Fruit fly (Drosophila melanogaster) whole organism, embryonic: Measurements from ENCODE around the gene Dad1.

Source experiments
- CG10147 ChIP-seq: fragments of 200-800 bp; sonication (Bioruptor generic); optimal IDR thresholded peaks from 2 replicates; lab custom pipeline; 2019; ENCODE audit warnings: missing biosample characterization, mild to moderate bottlenecking, missing genetic modification characterization, moderate library complexity
- CG10366 ChIP-seq: fragments of 200-800 bp; sonication (Bioruptor generic); IDR thresholded peaks from 2 replicates; pipeline ENCODE4 v1.3.6; 2022; ENCODE audit warnings: missing biosample characterization, missing genetic modification characterization
- CG1233 ChIP-seq: fragments of 200-800 bp; sonication (Bioruptor generic); optimal IDR thresholded peaks from 4 replicates; lab custom pipeline; 2018; ENCODE audit warnings: missing biosample characterization, mild to moderate bottlenecking, missing genetic modification characterization
- CG12769 ChIP-seq: fragments of 200-800 bp; sonication (Bioruptor generic); optimal IDR thresholded peaks from 2 replicates; lab custom pipeline; 2019; ENCODE audit warnings: missing biosample characterization, mild to moderate bottlenecking, missing genetic modification characterization, moderate library complexity
- CG13624 ChIP-seq: fragments of 200-800 bp; sonication (Bioruptor generic); optimal IDR thresholded peaks from 2 replicates; lab custom pipeline; 2016; ENCODE audit warnings: missing biosample characterization, missing genetic modification characterization
- CG15479 ChIP-seq: fragments of 200-800 bp; sonication (Bioruptor generic); optimal IDR thresholded peaks from 3 replicates; lab custom pipeline; 2019; ENCODE audit warnings: missing biosample characterization, mild to moderate bottlenecking, missing genetic modification characterization, moderate library complexity
- CG17385 ChIP-seq: fragments of 200-800 bp; sonication (Bioruptor generic); optimal IDR thresholded peaks from 3 replicates; lab custom pipeline; 2018; ENCODE audit warnings: missing biosample characterization, mild to moderate bottlenecking, missing genetic modification characterization
- CG17612 ChIP-seq: fragments of 200-800 bp; sonication (Bioruptor generic); IDR thresholded peaks from 2 replicates; pipeline ENCODE4 v1.3.6; 2022; ENCODE audit warnings: missing biosample characterization, missing genetic modification characterization
- CG2116 ChIP-seq: fragments of 200-800 bp; sonication (Bioruptor generic); optimal IDR thresholded peaks from 3 replicates; lab custom pipeline; 2018; ENCODE audit warnings: missing biosample characterization, mild to moderate bottlenecking, missing genetic modification characterization
- CG33213 ChIP-seq: fragments of 200-800 bp; sonication (Bioruptor generic); optimal IDR thresholded peaks from 3 replicates; lab custom pipeline; 2016; ENCODE audit warnings: missing biosample characterization, missing genetic modification characterization
- CG4360 ChIP-seq: fragments of 200-800 bp; sonication (Bioruptor generic); IDR thresholded peaks from 2 replicates; pipeline ENCODE4 v1.3.6; 2022; ENCODE audit warnings: missing biosample characterization, missing genetic modification characterization
- CG6254 ChIP-seq: fragments of 200-800 bp; sonication (Bioruptor generic); optimal IDR thresholded peaks from 3 replicates; lab custom pipeline; 2017; ENCODE audit warnings: mild to moderate bottlenecking, missing biosample characterization, missing genetic modification reagents, missing genetic modification characterization
- CG6654 ChIP-seq: fragments of 200-800 bp; sonication (Bioruptor generic); optimal IDR thresholded peaks from 2 replicates; lab custom pipeline; 2017; ENCODE audit warnings: missing biosample characterization, mild to moderate bottlenecking, missing genetic modification characterization
- CG6813 ChIP-seq: fragments of 200-800 bp; sonication (Bioruptor generic); optimal IDR thresholded peaks from 2 replicates; lab custom pipeline; 2017; ENCODE audit warnings: missing biosample characterization, missing genetic modification characterization, mild to moderate bottlenecking, moderate library complexity, missing genetic modification reagents
- CG8089 ChIP-seq: fragments of 200-800 bp; sonication (Bioruptor generic); optimal IDR thresholded peaks from 3 replicates; lab custom pipeline; 2016; ENCODE audit warnings: missing biosample characterization, missing genetic modification characterization
- CG8765 ChIP-seq: fragments of 200-800 bp; sonication (Bioruptor generic); IDR thresholded peaks from 2 replicates; pipeline ENCODE4 v1.3.6; 2022; ENCODE audit warnings: missing biosample characterization, missing genetic modification characterization
- CoRest ChIP-seq: fragments of 200-800 bp; sonication (Bioruptor generic); optimal IDR thresholded peaks from 3 replicates; lab custom pipeline; 2018; ENCODE audit warnings: missing biosample characterization, mild to moderate bottlenecking, missing genetic modification characterization, moderate library complexity
- D ChIP-seq, 2 experiments: fragments of 200-800 bp in 1 of 2; fragments of >200 bp in 1 of 2; sonication (Bioruptor generic) in 1 of 2; optimal IDR thresholded peaks; 2 replicates in 1 of 2; 3 replicates in 1 of 2; lab custom pipeline; 2017; ENCODE audit warnings: mild to moderate bottlenecking in 1 of 2, missing biosample characterization in 1 of 2, missing genetic modification characterization in 1 of 2, missing genetic modification reagents in 1 of 2
- Deaf1 ChIP-seq: fragments of 200-800 bp; optimal IDR thresholded peaks from 3 replicates; lab custom pipeline; 2019; ENCODE audit warnings: missing biosample characterization, mild to moderate bottlenecking, missing genetic modification characterization, moderate library complexity
- E2f1 ChIP-seq: fragments of 200-800 bp; sonication (Bioruptor generic); IDR thresholded peaks from 2 replicates; pipeline ENCODE4 v1.3.6; 2022; ENCODE audit warnings: missing biosample characterization, missing genetic modification characterization
- ERR ChIP-seq: fragments of 200-800 bp; sonication (Bioruptor generic); optimal IDR thresholded peaks from 2 replicates; lab custom pipeline; 2016; ENCODE audit warnings: missing biosample characterization, missing genetic modification characterization
- Fer2 ChIP-seq: fragments of 200-800 bp; sonication (Bioruptor generic); optimal IDR thresholded peaks from 2 replicates; lab custom pipeline; 2018; ENCODE audit warnings: missing biosample characterization, mild to moderate bottlenecking, missing genetic modification characterization, moderate library complexity
- Hmr ChIP-seq: fragments of 200-800 bp; sonication (Bioruptor generic); optimal IDR thresholded peaks from 3 replicates; lab custom pipeline; 2017; ENCODE audit warnings: mild to moderate bottlenecking, missing biosample characterization, missing genetic modification reagents, missing genetic modification characterization
- MESR4 ChIP-seq: fragments of 200-800 bp; sonication (Bioruptor generic); optimal IDR thresholded peaks from 2 replicates; lab custom pipeline; 2018; ENCODE audit warnings: missing biosample characterization, mild to moderate bottlenecking, missing genetic modification characterization, moderate library complexity
- Trl ChIP-seq, 3 experiments: fragments of >200 bp in 2 of 3; fragments of 200-800 bp in 1 of 3; sonication (Bioruptor generic) in 1 of 3; optimal IDR thresholded peaks; 2 replicates in 1 of 3; 3 replicates in 2 of 3; lab custom pipeline; 2016 to 2017; ENCODE audit warnings: missing biosample characterization in 1 of 3, missing genetic modification characterization in 1 of 3
- YL-1 ChIP-seq: fragments of 200-800 bp; sonication (Bioruptor generic); optimal IDR thresholded peaks from 3 replicates; lab custom pipeline; 2017; ENCODE audit warnings: missing biosample characterization, mild to moderate bottlenecking, missing genetic modification characterization
- bbx ChIP-seq: fragments of 200-800 bp; sonication (Bioruptor generic); IDR thresholded peaks from 2 replicates; pipeline ENCODE4 v1.3.6; 2022; ENCODE audit warnings: missing biosample characterization, missing genetic modification characterization; ENCODE audit not compliant: partially characterized antibody
- caup ChIP-seq: fragments of 200-800 bp; sonication (Bioruptor generic); optimal IDR thresholded peaks from 3 replicates; lab custom pipeline; 2017; ENCODE audit warnings: missing biosample characterization, mild to moderate bottlenecking, missing genetic modification characterization, moderate library complexity; ENCODE audit not compliant: severe bottlenecking
- corto ChIP-seq: fragments of 200-800 bp; sonication (Bioruptor generic); optimal IDR thresholded peaks from 2 replicates; lab custom pipeline; 2016; ENCODE audit warnings: missing biosample characterization, mild to moderate bottlenecking, missing genetic modification characterization, moderate library complexity
- croc ChIP-seq: fragments of 200-800 bp; sonication (Bioruptor generic); conservative IDR thresholded peaks from 3 replicates; pipeline ENCODE4 v1.3.6; 2022; ENCODE audit warnings: missing biosample characterization, missing genetic modification characterization
- dm ChIP-seq: fragments of 200-800 bp; sonication (Bioruptor generic); optimal IDR thresholded peaks from 3 replicates; lab custom pipeline; 2016; ENCODE audit warnings: missing biosample characterization, missing genetic modification characterization
- dmrt99B ChIP-seq: fragments of 200-800 bp; sonication (Bioruptor generic); optimal IDR thresholded peaks from 2 replicates; lab custom pipeline; 2018; ENCODE audit warnings: missing biosample characterization, mild to moderate bottlenecking, missing genetic modification characterization, moderate library complexity
- dpn ChIP-seq, 2 experiments: fragments of 200-800 bp; sonication (Bioruptor generic); optimal IDR thresholded peaks; 3 replicates each; lab custom pipeline; 2016; ENCODE audit warnings: missing biosample characterization in 2 of 2, missing genetic modification characterization in 2 of 2
- ems ChIP-seq: fragments of 200-800 bp; sonication (Bioruptor generic); optimal IDR thresholded peaks from 3 replicates; lab custom pipeline; 2016; ENCODE audit warnings: missing biosample characterization, missing genetic modification characterization
- eve ChIP-seq, 2 experiments: fragments of >200 bp; optimal IDR thresholded peaks; 2 replicates each; lab custom pipeline; 2017; ENCODE audit warnings: missing biosample characterization in 2 of 2, missing genetic modification characterization in 2 of 2
- fd102C ChIP-seq: fragments of 200-800 bp; sonication (Bioruptor generic); optimal IDR thresholded peaks from 2 replicates; lab custom pipeline; 2018; ENCODE audit warnings: missing biosample characterization, mild to moderate bottlenecking, missing genetic modification characterization, moderate library complexity
- hbn ChIP-seq: fragments of 200-800 bp; sonication (Bioruptor generic); IDR thresholded peaks from 2 replicates; pipeline ENCODE4 v1.3.6; 2022; ENCODE audit warnings: missing biosample characterization, missing genetic modification characterization; ENCODE audit not compliant: partially characterized antibody
- lilli ChIP-seq: fragments of 200-800 bp; sonication (Bioruptor generic); optimal IDR thresholded peaks from 3 replicates; lab custom pipeline; 2016; ENCODE audit warnings: missing biosample characterization, missing genetic modification characterization
- lov ChIP-seq, 2 experiments: fragments of 200-800 bp in 1 of 2; fragments of >200 bp in 1 of 2; sonication (Bioruptor generic) in 1 of 2; IDR thresholded peaks in 1 of 2; optimal IDR thresholded peaks in 1 of 2; 2 replicates in 1 of 2; 3 replicates in 1 of 2; pipeline versions ENCODE4 v1.3.6 to Lab custom; 2017 to 2022; ENCODE audit warnings: missing biosample characterization in 1 of 2, missing genetic modification characterization in 1 of 2
- nom ChIP-seq: fragments of 200-800 bp; sonication (Bioruptor generic); optimal IDR thresholded peaks from 2 replicates; lab custom pipeline; 2017; ENCODE audit warnings: missing biosample characterization, missing genetic modification characterization, mild to moderate bottlenecking, moderate library complexity, missing genetic modification reagents
- org-1 ChIP-seq: fragments of 200-800 bp; sonication (Bioruptor generic); optimal IDR thresholded peaks from 2 replicates; lab custom pipeline; 2017; ENCODE audit warnings: missing biosample characterization, missing genetic modification characterization
- prd ChIP-seq, 3 experiments: fragments of >200 bp in 2 of 3; fragments of 200-800 bp in 1 of 3; sonication (Bioruptor generic) in 1 of 3; optimal IDR thresholded peaks in 2 of 3; IDR thresholded peaks in 1 of 3; 2 replicates in 2 of 3; 3 replicates in 1 of 3; pipeline versions ENCODE4 v1.3.6 to Lab custom; 2017 to 2022; ENCODE audit warnings: missing biosample characterization in 1 of 3, missing genetic modification characterization in 1 of 3
- sens ChIP-seq: fragments of 200-800 bp; sonication (Bioruptor generic); peaks from one replicate; lab custom pipeline; 2016; ENCODE audit warnings: missing biosample characterization, missing genetic modification characterization
- tgo ChIP-seq: fragments of 200-800 bp; sonication (Bioruptor generic); IDR thresholded peaks from 3 replicates; pipeline ENCODE4 v1.3.6; 2022; ENCODE audit warnings: missing biosample characterization, missing genetic modification characterization
- zen ChIP-seq: fragments of 200-800 bp; sonication (Bioruptor generic); optimal IDR thresholded peaks from 3 replicates; lab custom pipeline; 2018; ENCODE audit warnings: missing biosample characterization, mild to moderate bottlenecking, missing genetic modification characterization, moderate library complexity
- zfh1 ChIP-seq: fragments of 200-800 bp; sonication (Bioruptor generic); IDR thresholded peaks from 3 replicates; pipeline ENCODE4 v1.3.6; 2022; ENCODE audit warnings: missing biosample characterization, missing genetic modification characterization

Dad1 gene

dm6 chr2L:8416350-8417046 is 32.6 kb upstream of the Dad1 start (continued):
- TF ChIP-seq CG33213 (GFP tag; lab: Kevin White, UChicago) (no peak), zen (tag; lab: Kevin White, UChicago) (peak; percentile 39), CG10147 (GFP tag; lab: Kevin White, UChicago) (no peak), corto (peak; percentile 21), CG8089 (GFP tag; lab: Kevin White, UChicago) (no peak), CG15479 (GFP tag; lab: Kevin White, UChicago) (peak; percentile 100), CG1233 (GFP tag; lab: Kevin White, UChicago) (no peak), fd102C (GFP tag; lab: Kevin White, UChicago) (no peak), Deaf1 (tag; lab: Kevin White, UChicago) (peak; percentile 43), E2f1 (GFP tag; lab: Robert Waterston, UW) (no peak), Fer2 (tag; lab: Kevin White, UChicago) (no peak), lilli (GFP tag; lab: Kevin White, UChicago) (peak; percentile 23), caup (GFP tag; lab: Kevin White, UChicago) (no peak), dmrt99B (tag; lab: Kevin White, UChicago) (no peak), sens (GFP tag; lab: Kevin White, UChicago) (peak; percentile 72), CG6254 (peak; percentile 21), CG17385 (no peak), zfh1 (GFP tag; lab: Robert Waterston, UW) (0 out of 3 replicates have a peak, but pooled peaks have one; percentile 2), bbx (GFP tag; lab: Robert Waterston, UW) (no peak), CG6813 (GFP tag; lab: Kevin White, UChicago) (peak; percentile 4), Trl (optimal IDR thresholded peaks at IDR 0.05; lab: Kevin White, UChicago) (peak; percentile 73 to 90), Trl (GFP tag; optimal IDR thresholded peaks at IDR 0.05; lab: Kevin White, UChicago) (peak; percentile 50), ems (no peak), CG2116 (GFP tag; lab: Kevin White, UChicago) (peak; percentile 14), CG17612 (no peak), org-1 (GFP tag; lab: Kevin White, UChicago) (no peak), CG8765 (GFP tag; lab: Robert Waterston, UW) (no peak), CG10366 (no peak), CG12769 (no peak), MESR4 (GFP tag; lab: Kevin White, UChicago) (no peak), croc (GFP tag; lab: Robert Waterston, UW) (no peak), Hmr (GFP tag; lab: Kevin White, UChicago) (peak; percentile 24), ERR (no peak), eve (GFP tag; optimal IDR thresholded peaks at IDR 0.05; lab: Kevin White, UChicago) (no peak), CoRest (tag; lab: Kevin White, UChicago) (no peak), nom (GFP tag; lab: Kevin White, UChicago) (peak; percentile 83), YL-1 (GFP tag; lab: Kevin White, UChicago) (peak; percentile 17), hbn (GFP tag; lab: Robert Waterston, UW) (0 out of 2 replicates have a peak, but pooled peaks have one; percentile 15), D (optimal IDR thresholded peaks at IDR 0.05; lab: Kevin White, UChicago) (peak; percentile 99), D (GFP tag; optimal IDR thresholded peaks at IDR 0.05; lab: Kevin White, UChicago) (peak; percentile 23), CG13624 (GFP tag; lab: Kevin White, UChicago) (peak; percentile 79), lov (optimal IDR thresholded peaks at IDR 0.05; lab: Kevin White, UChicago) (peak; percentile 96), lov (GFP tag; IDR thresholded peaks at IDR 0.05; lab: Robert Waterston, UW) (no peak), CG4360 (GFP tag; lab: Robert Waterston, UW) (no peak), CG6654 (GFP tag; lab: Kevin White, UChicago) (no peak), dm (no peak), dpn (GFP tag; optimal IDR thresholded peaks at IDR 0.05; lab: Kevin White, UChicago) (peak in 1 of 2 experiments; percentile 1), tgo (GFP tag; lab: Robert Waterston, UW) (no peak), prd (optimal IDR thresholded peaks at IDR 0.05; lab: Kevin White, UChicago) (no peak), prd (GFP tag; IDR thresholded peaks at IDR 0.05; lab: Robert Waterston, UW) (no peak)
